Worm (Caenorhabditis elegans) whole organism, midembryonic: ENCODE measurements around the gene K02G10.15.

ENCODE experiments used
- T22C8.4 ChIP-seq: fragments of 200-800 bp; sonication (Bioruptor generic); IDR thresholded peaks from 2 replicates; pipeline ENCODE4 v1.3.6; 2022; ENCODE audit warnings: missing genetic modification characterization, missing compliant biosample characterization
- cog-1 ChIP-seq: sonication (generic microtip); optimal IDR thresholded peaks from 2 replicates; lab custom pipeline; 2016; ENCODE audit warnings: missing genetic modification characterization, missing compliant biosample characterization
- flt-1 ChIP-seq: fragments of 200-800 bp; sonication (Bioruptor generic); IDR thresholded peaks from 2 replicates; pipeline ENCODE4 v1.3.6; 2022; ENCODE audit warnings: missing genetic modification characterization, missing compliant biosample characterization
- klf-2 ChIP-seq: fragments of 200-800 bp; sonication (Bioruptor generic); conservative IDR thresholded peaks from 2 replicates; pipeline ENCODE4 v1.3.6; 2022; ENCODE audit warnings: missing genetic modification reagents, missing genetic modification characterization, missing compliant biosample characterization
- med-1 ChIP-seq: sonication (generic microtip); optimal IDR thresholded peaks from 2 replicates; lab custom pipeline; 2017; ENCODE audit warnings: missing genetic modification characterization, mild to moderate bottlenecking, missing compliant biosample characterization, antibody characterized with exemption, missing genetic modification reagents; ENCODE audit not compliant: insufficient read depth
- ref-1 ChIP-seq: fragments of 200-800 bp; sonication (Bioruptor generic); conservative IDR thresholded peaks from 2 replicates; pipeline ENCODE4 v1.3.6; 2022; ENCODE audit warnings: missing genetic modification reagents, missing genetic modification characterization, missing compliant biosample characterization
- tab-1 ChIP-seq: fragments of 200-800 bp; sonication (Bioruptor generic); IDR thresholded peaks from 2 replicates; pipeline ENCODE4 v1.3.6; 2022; ENCODE audit warnings: missing genetic modification characterization, missing compliant biosample characterization
- ztf-23 ChIP-seq: fragments of 200-800 bp; sonication (Bioruptor generic); IDR thresholded peaks from 2 replicates; pipeline ENCODE4 v1.3.6; 2022; ENCODE audit warnings: missing genetic modification reagents, missing genetic modification characterization, missing compliant biosample characterization
- ztf-29 ChIP-seq: fragments of 200-800 bp; sonication (Bioruptor generic); IDR thresholded peaks from 2 replicates; pipeline ENCODE4 v1.3.6; 2022; ENCODE audit warnings: missing genetic modification reagents, missing genetic modification characterization, missing compliant biosample characterization

K02G10.15 gene

ce11 chrX:4632088-4632487 lies 50.4 kb downstream of the K02G10.15 start, which contains the start of gene slcr-46.1:
Gene slcr-46.1, plus strand, starts transcription at chrX:4632361.
- TF ChIP-seq flt-1 (GFP tag; lab: Robert Waterston, UW) (no peak), T22C8.4 (no peak), ref-1 (GFP tag; lab: Robert Waterston, UW) (no peak), cog-1 (tag; lab: Kevin White, UChicago) (no peak), tab-1 (no peak), med-1 (GFP tag; lab: Kevin White, UChicago) (no peak), klf-2 (GFP tag; lab: Robert Waterston, UW) (no peak), ztf-23 (GFP tag; lab: Robert Waterston, UW) (no peak), ztf-29 (GFP tag; lab: Robert Waterston, UW) (no peak)
